Worm (Caenorhabditis elegans) whole organism, L4 larva: ENCODE measurements around the gene R08D7.7.

ENCODE experiments used
- F44E2.7 ChIP-seq: fragments of 200-800 bp; sonication (Bioruptor generic); IDR thresholded peaks from 2 replicates; pipeline ENCODE4 v2.1.2; 2022; ENCODE audit warnings: missing genetic modification characterization, missing compliant biosample characterization
- ceh-28 ChIP-seq: fragments of 150-350 bp; optimal IDR thresholded peaks from 2 replicates; lab custom pipeline; 2014; ENCODE audit warnings: missing biosample characterization, missing genetic modification reagents, missing genetic modification characterization
- dpl-1 ChIP-seq: fragments of 150-350 bp; optimal IDR thresholded peaks from 2 replicates; lab custom pipeline; 2014; ENCODE audit warnings: missing biosample characterization, missing genetic modification reagents, missing genetic modification characterization
- egl-27 ChIP-seq: sonication (generic microtip); optimal IDR thresholded peaks from 3 replicates; lab custom pipeline; 2017; ENCODE audit warnings: missing biosample characterization, missing genetic modification reagents, missing genetic modification characterization
- fos-1 ChIP-seq: fragments of 150-350 bp; optimal IDR thresholded peaks from 2 replicates; lab custom pipeline; 2014; ENCODE audit warnings: missing biosample characterization, missing genetic modification characterization
- hlh-30 ChIP-seq: sonication (generic microtip); optimal IDR thresholded peaks from 2 replicates; lab custom pipeline; 2017; ENCODE audit warnings: antibody characterized with exemption, mild to moderate bottlenecking, missing genetic modification characterization, missing compliant biosample characterization; ENCODE audit not compliant: insufficient read depth
- lin-13 ChIP-seq: fragments of 150-350 bp; optimal IDR thresholded peaks from 2 replicates; lab custom pipeline; 2014; ENCODE audit warnings: missing biosample characterization, missing genetic modification reagents, missing genetic modification characterization
- nhr-10 ChIP-seq: fragments of 150-350 bp; optimal IDR thresholded peaks from 2 replicates; lab custom pipeline; 2014; ENCODE audit warnings: missing biosample characterization, missing genetic modification characterization
- nhr-237 ChIP-seq: sonication (generic microtip); optimal IDR thresholded peaks from 2 replicates; lab custom pipeline; 2017; ENCODE audit warnings: missing biosample characterization, missing genetic modification characterization
- nhr-28 ChIP-seq: fragments of 150-350 bp; optimal IDR thresholded peaks from 2 replicates; lab custom pipeline; 2014; ENCODE audit warnings: missing biosample characterization, missing genetic modification characterization
- sdz-12 ChIP-seq: fragments of 200-800 bp; sonication (Bioruptor generic); optimal IDR thresholded peaks from 2 replicates; lab custom pipeline; 2018; ENCODE audit warnings: mild to moderate bottlenecking, missing genetic modification characterization, missing compliant biosample characterization
- skn-1 ChIP-seq: fragments of 150-350 bp; optimal IDR thresholded peaks from 2 replicates; lab custom pipeline; 2014; ENCODE audit warnings: missing biosample characterization, missing genetic modification characterization
- unc-62 ChIP-seq, 3 experiments: fragments of 150-350 bp in 1 of 3; sonication (generic microtip); optimal IDR thresholded peaks in 2 of 3; peaks in 1 of 3; 1 replicate in 1 of 3; 2 replicates in 2 of 3; lab custom pipeline; 2014 to 2017; ENCODE audit warnings: missing biosample characterization in 3 of 3, missing genetic modification characterization in 3 of 3, missing genetic modification reagents in 3 of 3, missing genotype in 1 of 3

- TF ChIP-seq egl-27 (tag; lab: Kevin White, UChicago), result no peak
- TF ChIP-seq hlh-30, result no peak
- TF ChIP-seq dpl-1 (GFP tag; lab: Kevin White, UChicago), result no peak
- no peak for TF ChIP-seq F44E2.7 (GFP tag; lab: Robert Waterston, UW)
- no peak for TF ChIP-seq nhr-237
- no peak for TF ChIP-seq unc-62 (GFP tag; optimal IDR thresholded peaks at IDR 0.05 in 1 of 2; lab: Kevin White, UChicago)
- TF ChIP-seq unc-62 (tag; optimal IDR thresholded peaks at IDR 0.05; lab: Kevin White, UChicago), result no peak
- no peak for TF ChIP-seq ceh-28 (tag; lab: Kevin White, UChicago)
- TF ChIP-seq sdz-12 (GFP tag; lab: Kevin White, UChicago), result no peak
- no peak for TF ChIP-seq lin-13
- no peak for TF ChIP-seq skn-1 (tag; lab: Kevin White, UChicago)
- no peak for TF ChIP-seq nhr-10 (tag; lab: Kevin White, UChicago)
- no peak for TF ChIP-seq fos-1 (tag; lab: Kevin White, UChicago)
- no peak for TF ChIP-seq nhr-28 (tag; lab: Kevin White, UChicago)
Measured at ce11 chrIII:8985461-8985860, 4.4 kb upstream of the R08D7.7 start.
